Fruit fly (Drosophila melanogaster) whole organism, embryonic: ENCODE data around the gene CG17364.
A peak's percentile ranks its signal among the peaks of the same experiment; 100 is the strongest.

Experiments
- Aef1 ChIP-seq: fragments of 200-800 bp; sonication (Bioruptor generic); IDR thresholded peaks from 3 replicates; pipeline ENCODE4 v1.3.6; 2022; ENCODE audit warnings: missing biosample characterization, missing genetic modification characterization
- Antp ChIP-seq: fragments of 200-800 bp; sonication (Bioruptor generic); optimal IDR thresholded peaks from 3 replicates; lab custom pipeline; 2016; ENCODE audit warnings: missing biosample characterization, missing genetic modification characterization
- BEAF-32 ChIP-seq: fragments of 200-800 bp; sonication (Bioruptor generic); optimal IDR thresholded peaks from 3 replicates; lab custom pipeline; 2017; ENCODE audit warnings: missing biosample characterization, missing genetic modification characterization, mild to moderate bottlenecking, moderate library complexity, missing genetic modification reagents
- Bgb ChIP-seq: fragments of 200-800 bp; sonication (Bioruptor generic); IDR thresholded peaks from 2 replicates; pipeline ENCODE4 v1.3.6; 2022; ENCODE audit warnings: missing biosample characterization, missing genetic modification characterization; ENCODE audit not compliant: partially characterized antibody
- CG11696 ChIP-seq: fragments of 200-800 bp; sonication (Bioruptor generic); IDR thresholded peaks from 2 replicates; pipeline ENCODE4 v1.3.6; 2022; ENCODE audit warnings: missing biosample characterization, missing genetic modification characterization
- CG13424 ChIP-seq: fragments of 200-800 bp; sonication (Bioruptor generic); optimal IDR thresholded peaks from 2 replicates; lab custom pipeline; 2019; ENCODE audit warnings: missing biosample characterization, mild to moderate bottlenecking, missing genetic modification characterization, moderate library complexity
- CG14441 ChIP-seq: fragments of 200-800 bp; sonication (Bioruptor generic); IDR thresholded peaks from 2 replicates; pipeline ENCODE4 v1.3.6; 2022; ENCODE audit warnings: missing biosample characterization, missing genetic modification characterization
- CG14710 ChIP-seq: fragments of 200-800 bp; sonication (Bioruptor generic); optimal IDR thresholded peaks from 3 replicates; lab custom pipeline; 2019; ENCODE audit warnings: missing biosample characterization, mild to moderate bottlenecking, missing genetic modification characterization, moderate library complexity
- CG1603 ChIP-seq: fragments of 200-800 bp; sonication (Bioruptor generic); optimal IDR thresholded peaks from 2 replicates; lab custom pipeline; 2019; ENCODE audit warnings: missing biosample characterization, mild to moderate bottlenecking, missing genetic modification characterization, moderate library complexity
- CG17829 ChIP-seq: fragments of 200-800 bp; optimal IDR thresholded peaks from 2 replicates; lab custom pipeline; 2019; ENCODE audit warnings: missing biosample characterization, mild to moderate bottlenecking, missing genetic modification characterization, moderate library complexity
- CG17912 ChIP-seq: fragments of 200-800 bp; sonication (Bioruptor generic); optimal IDR thresholded peaks from 2 replicates; lab custom pipeline; 2018; ENCODE audit warnings: missing biosample characterization, mild to moderate bottlenecking, missing genetic modification characterization
- CG18262 ChIP-seq: fragments of 200-800 bp; optimal IDR thresholded peaks from 3 replicates; lab custom pipeline; 2019; ENCODE audit warnings: missing biosample characterization, mild to moderate bottlenecking, missing genetic modification characterization, moderate library complexity
- CG18619 ChIP-seq: fragments of 200-800 bp; sonication (Bioruptor generic); optimal IDR thresholded peaks from 3 replicates; lab custom pipeline; 2017; ENCODE audit warnings: missing biosample characterization, mild to moderate bottlenecking, missing genetic modification characterization
- CG30403 ChIP-seq: fragments of 200-800 bp; sonication (Bioruptor generic); optimal IDR thresholded peaks from 3 replicates; lab custom pipeline; 2016; ENCODE audit warnings: missing biosample characterization, missing genetic modification characterization
- CG32532 ChIP-seq: fragments of 200-800 bp; sonication (Bioruptor generic); IDR thresholded peaks from 2 replicates; pipeline ENCODE4 v1.3.6; 2022; ENCODE audit warnings: missing biosample characterization, missing genetic modification characterization
- CG32767 ChIP-seq: fragments of 200-800 bp; sonication (Bioruptor generic); IDR thresholded peaks from 2 replicates; pipeline ENCODE4 v1.3.6; 2022; ENCODE audit warnings: missing biosample characterization, missing genetic modification characterization
- CG42726 ChIP-seq: fragments of 200-800 bp; sonication (Bioruptor generic); IDR thresholded peaks from 2 replicates; pipeline ENCODE4 v1.3.6; 2022; ENCODE audit warnings: missing biosample characterization, missing genetic modification characterization; ENCODE audit not compliant: partially characterized antibody
- CG5245 ChIP-seq: fragments of 200-800 bp; sonication (Bioruptor generic); optimal IDR thresholded peaks from 3 replicates; lab custom pipeline; 2016; ENCODE audit warnings: missing biosample characterization, missing genetic modification characterization
- CG6254 ChIP-seq: fragments of 200-800 bp; sonication (Bioruptor generic); optimal IDR thresholded peaks from 3 replicates; lab custom pipeline; 2017; ENCODE audit warnings: mild to moderate bottlenecking, missing biosample characterization, missing genetic modification reagents, missing genetic modification characterization
- CG6272 ChIP-seq: fragments of 200-800 bp; sonication (Bioruptor generic); IDR thresholded peaks from 2 replicates; pipeline ENCODE4 v1.3.6; 2022; ENCODE audit warnings: missing biosample characterization, missing genetic modification characterization
- CG8765 ChIP-seq: fragments of 200-800 bp; sonication (Bioruptor generic); IDR thresholded peaks from 2 replicates; pipeline ENCODE4 v1.3.6; 2022; ENCODE audit warnings: missing biosample characterization, missing genetic modification characterization
- CG8924 ChIP-seq: fragments of 200-800 bp; optimal IDR thresholded peaks from 3 replicates; lab custom pipeline; 2019; ENCODE audit warnings: missing biosample characterization, mild to moderate bottlenecking, missing genetic modification characterization, moderate library complexity
- CG9817 ChIP-seq: fragments of 200-800 bp; sonication (Bioruptor generic); optimal IDR thresholded peaks from 2 replicates; lab custom pipeline; 2018; ENCODE audit warnings: missing biosample characterization, mild to moderate bottlenecking, missing genetic modification characterization, moderate library complexity
- CG9876 ChIP-seq: fragments of 200-800 bp; sonication (Bioruptor generic); optimal IDR thresholded peaks from 2 replicates; lab custom pipeline; 2016; ENCODE audit warnings: missing biosample characterization, missing genetic modification characterization
- D19B ChIP-seq: fragments of 200-800 bp; sonication (Bioruptor generic); optimal IDR thresholded peaks from 2 replicates; lab custom pipeline; 2017; ENCODE audit warnings: missing biosample characterization, mild to moderate bottlenecking, missing genetic modification characterization
- Dll ChIP-seq: fragments of 200-800 bp; sonication (Bioruptor generic); IDR thresholded peaks from 4 replicates; pipeline ENCODE4 v1.3.6; 2022; ENCODE audit warnings: missing biosample characterization, missing genetic modification characterization; ENCODE audit not compliant: partially characterized antibody
- E2f1 ChIP-seq: fragments of 200-800 bp; sonication (Bioruptor generic); IDR thresholded peaks from 2 replicates; pipeline ENCODE4 v1.3.6; 2022; ENCODE audit warnings: missing biosample characterization, missing genetic modification characterization
- ERR ChIP-seq: fragments of 200-800 bp; sonication (Bioruptor generic); optimal IDR thresholded peaks from 2 replicates; lab custom pipeline; 2016; ENCODE audit warnings: missing biosample characterization, missing genetic modification characterization
- Elba2 ChIP-seq: fragments of 200-800 bp; sonication (Bioruptor generic); optimal IDR thresholded peaks from 3 replicates; lab custom pipeline; 2016; ENCODE audit warnings: missing biosample characterization, missing genetic modification characterization
- GATAe ChIP-seq: fragments of 200-800 bp; sonication (Bioruptor generic); conservative IDR thresholded peaks from 2 replicates; pipeline ENCODE4 v1.3.6; 2022; ENCODE audit warnings: missing biosample characterization, missing genetic modification characterization
- HLH54F ChIP-seq: fragments of 200-800 bp; sonication (Bioruptor generic); optimal IDR thresholded peaks from 3 replicates; lab custom pipeline; 2016; ENCODE audit warnings: missing biosample characterization, missing genetic modification characterization
- Hr3 ChIP-seq: fragments of 200-800 bp; sonication (Bioruptor generic); optimal IDR thresholded peaks from 3 replicates; lab custom pipeline; 2016; ENCODE audit warnings: missing biosample characterization, missing genetic modification characterization
- Ptx1 ChIP-seq: fragments of 200-800 bp; sonication (Bioruptor generic); IDR thresholded peaks from 2 replicates; pipeline ENCODE4 v1.3.6; 2022; ENCODE audit warnings: missing biosample characterization, missing genetic modification characterization
- Sry-β ChIP-seq: fragments of 200-800 bp; sonication (Bioruptor generic); optimal IDR thresholded peaks from 2 replicates; lab custom pipeline; 2018; ENCODE audit warnings: missing biosample characterization, mild to moderate bottlenecking, missing genetic modification characterization, moderate library complexity
- Xbp1 ChIP-seq: fragments of 200-800 bp; sonication (Bioruptor generic); optimal IDR thresholded peaks from 3 replicates; lab custom pipeline; 2016; ENCODE audit warnings: missing biosample characterization, mild to moderate bottlenecking, missing genetic modification characterization
- bsh ChIP-seq, 2 experiments: fragments of 200-800 bp; sonication (Bioruptor generic); optimal IDR thresholded peaks; 2 replicates each; lab custom pipeline; 2017 to 2018; ENCODE audit warnings: mild to moderate bottlenecking in 2 of 2, missing biosample characterization in 2 of 2, missing genetic modification characterization in 2 of 2, moderate library complexity in 1 of 2
- croc ChIP-seq: fragments of 200-800 bp; sonication (Bioruptor generic); conservative IDR thresholded peaks from 3 replicates; pipeline ENCODE4 v1.3.6; 2022; ENCODE audit warnings: missing biosample characterization, missing genetic modification characterization
- emc ChIP-seq: fragments of 200-800 bp; sonication (Bioruptor generic); optimal IDR thresholded peaks from 2 replicates; lab custom pipeline; 2016; ENCODE audit warnings: missing biosample characterization, missing genetic modification characterization
- eyg ChIP-seq: fragments of 200-800 bp; sonication (Bioruptor generic); optimal IDR thresholded peaks from 3 replicates; lab custom pipeline; 2016; ENCODE audit warnings: missing biosample characterization, missing genetic modification characterization
- gsb-n ChIP-seq: fragments of 200-800 bp; sonication (Bioruptor generic); optimal IDR thresholded peaks from 3 replicates; lab custom pipeline; 2018; ENCODE audit warnings: missing biosample characterization, mild to moderate bottlenecking, missing genetic modification characterization
- kah ChIP-seq: fragments of 200-800 bp; sonication (Bioruptor generic); optimal IDR thresholded peaks from 2 replicates; lab custom pipeline; 2018; ENCODE audit warnings: missing biosample characterization, mild to moderate bottlenecking, missing genetic modification characterization
- mld ChIP-seq: fragments of 200-800 bp; sonication (Bioruptor generic); IDR thresholded peaks from 3 replicates; pipeline ENCODE4 v1.3.6; 2022; ENCODE audit warnings: missing biosample characterization, missing genetic modification characterization; ENCODE audit not compliant: partially characterized antibody
- nau ChIP-seq: fragments of 200-800 bp; sonication (Bioruptor generic); optimal IDR thresholded peaks from 3 replicates; lab custom pipeline; 2017; ENCODE audit warnings: missing biosample characterization, mild to moderate bottlenecking, missing genetic modification characterization, missing genetic modification reagents
- odd ChIP-seq: fragments of 200-800 bp; sonication (Bioruptor generic); optimal IDR thresholded peaks from 2 replicates; lab custom pipeline; 2017; ENCODE audit warnings: missing biosample characterization, mild to moderate bottlenecking, missing genetic modification characterization
- pita ChIP-seq: fragments of 200-800 bp; sonication (Bioruptor generic); optimal IDR thresholded peaks from 2 replicates; lab custom pipeline; 2017; ENCODE audit warnings: missing biosample characterization, mild to moderate bottlenecking, missing genetic modification characterization
- unc-4 ChIP-seq: fragments of 200-800 bp; sonication (Bioruptor generic); IDR thresholded peaks from 2 replicates; pipeline ENCODE4 v1.3.6; 2022; ENCODE audit warnings: missing biosample characterization, missing genetic modification characterization; ENCODE audit not compliant: partially characterized antibody
- wdn ChIP-seq: fragments of 200-800 bp; sonication (Bioruptor generic); IDR thresholded peaks from 2 replicates; pipeline ENCODE4 v1.3.6; 2022; ENCODE audit warnings: missing biosample characterization, missing genetic modification characterization
- zen2 ChIP-seq: fragments of 200-800 bp; sonication (Bioruptor generic); IDR thresholded peaks from 3 replicates; pipeline ENCODE4 v1.3.6; 2022; ENCODE audit warnings: missing biosample characterization, missing genetic modification characterization; ENCODE audit not compliant: partially characterized antibody

The CG17364 gene

DNA sequence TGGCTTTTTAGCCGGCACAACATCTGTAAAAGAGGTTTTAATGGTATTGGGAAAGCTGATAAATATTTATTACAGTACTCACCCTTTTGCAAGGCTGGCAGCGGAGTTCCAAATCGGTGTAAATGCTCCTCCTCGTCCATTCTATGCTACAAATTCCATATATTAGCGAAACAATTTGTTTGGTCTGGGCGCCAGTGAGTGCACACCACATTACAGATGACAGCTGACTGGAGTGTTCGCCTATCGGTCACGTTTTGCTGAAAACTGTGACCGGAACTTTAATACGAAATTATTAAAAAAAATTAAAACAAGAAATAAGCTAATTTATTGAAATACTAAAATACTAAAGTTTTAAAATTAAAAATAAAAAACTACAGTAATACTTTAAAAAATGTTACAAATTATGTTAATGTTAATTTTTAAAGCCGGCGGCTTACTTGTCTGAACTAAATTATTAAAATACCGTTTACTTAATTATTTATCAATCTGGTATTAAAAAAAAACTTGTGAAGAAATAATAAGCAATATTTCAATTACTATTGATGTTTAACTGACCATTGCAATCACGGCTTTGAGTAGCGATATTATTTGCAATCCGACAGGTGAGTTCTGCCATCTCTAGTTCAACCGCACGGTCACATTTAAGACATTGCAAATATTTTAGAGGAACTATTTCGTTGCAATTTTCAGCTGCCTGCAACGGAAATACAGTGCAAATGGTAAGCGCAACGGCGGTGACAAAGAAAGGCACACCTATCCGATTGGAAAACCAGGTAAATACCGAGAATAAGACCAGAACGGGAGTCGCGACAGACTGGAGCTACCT, 64.2 kb downstream of the CG17364 start, which contains the start of the genes CG8833 and DCTN1-p150 (continued):
- TF ChIP-seq CG6254 (no peak), Aef1 (GFP tag; lab: Robert Waterston, UW) (peak; percentile 36; the same call in 1 of the 3 replicates), BEAF-32 (GFP tag; lab: Kevin White, UChicago) (peak; percentile 77), CG13424 (tag; lab: Kevin White, UChicago) (peak; percentile 43), CG9817 (peak; percentile 50), Xbp1 (GFP tag; lab: Kevin White, UChicago) (peak; percentile 73), GATAe (GFP tag; lab: Robert Waterston, UW) (no peak), ERR (GFP tag; lab: Kevin White, UChicago) (no peak), CG14710 (peak; percentile 99), nau (GFP tag; lab: Kevin White, UChicago) (no peak), Hr3 (GFP tag; lab: Kevin White, UChicago) (peak; percentile 47), odd (GFP tag; lab: Kevin White, UChicago) (peak; percentile 41), CG9876 (GFP tag; lab: Kevin White, UChicago) (peak; percentile 18), kah (no peak), CG18619 (GFP tag; lab: Kevin White, UChicago) (peak; percentile 9), unc-4 (GFP tag; lab: Robert Waterston, UW) (peak; percentile 43; the same call in 1 of the 2 replicates), wdn (GFP tag; lab: Robert Waterston, UW) (no peak), HLH54F (peak; percentile 50), Ptx1 (peak; percentile 57), emc (GFP tag; lab: Kevin White, UChicago) (no peak), CG42726 (GFP tag; lab: Robert Waterston, UW) (no peak), Bgb (GFP tag; lab: Robert Waterston, UW) (peak; percentile 47), pita (GFP tag; lab: Kevin White, UChicago) (no peak), CG17912 (GFP tag; lab: Kevin White, UChicago) (no peak), mld (GFP tag; lab: Robert Waterston, UW) (no peak), E2f1 (no peak), bsh (GFP tag; optimal IDR thresholded peaks at IDR 0.05; lab: Kevin White, UChicago) (peak in 1 of 2 experiments; percentile 2), CG8924 (peak; percentile 28), croc (GFP tag; lab: Robert Waterston, UW) (no peak), Antp (peak; percentile 39), eyg (GFP tag; lab: Kevin White, UChicago) (no peak), D19B (GFP tag; lab: Kevin White, UChicago) (no peak), CG5245 (GFP tag; lab: Kevin White, UChicago) (peak; percentile 16), CG32767 (GFP tag; lab: Robert Waterston, UW) (no peak), Dll (GFP tag; lab: Robert Waterston, UW) (peak; percentile 67; the same call in 3 of the 4 replicates), CG14441 (GFP tag; lab: Robert Waterston, UW) (no peak), CG17829 (tag; lab: Kevin White, UChicago) (peak; percentile 21), Sry-β (GFP tag; lab: Kevin White, UChicago) (peak; percentile 67), CG18262 (peak; percentile 53), CG6272 (GFP tag; lab: Robert Waterston, UW) (peak; percentile 38; the same call in 1 of the 2 replicates), CG11696 (GFP tag; lab: Robert Waterston, UW) (no peak), CG1603 (tag; lab: Kevin White, UChicago) (peak; percentile 37), zen2 (GFP tag; lab: Robert Waterston, UW) (no peak), Elba2 (peak; percentile 50), CG8765 (GFP tag; lab: Robert Waterston, UW) (peak; percentile 12; the same call in 1 of the 2 replicates), CG30403 (GFP tag; lab: Kevin White, UChicago) (peak; percentile 59), CG32532 (peak; percentile 51), gsb-n (tag; lab: Kevin White, UChicago) (peak; percentile 14)
